Fruit fly (Drosophila melanogaster) whole organism, wandering third instar larva: Measurements from ENCODE around the gene Saysd1.

Experiments
- CG32264 ChIP-seq: fragments of 200-800 bp; sonication (Bioruptor generic); optimal IDR thresholded peaks from 2 replicates; lab custom pipeline; 2016; ENCODE audit warnings: missing biosample characterization, missing genetic modification characterization
- CrebA ChIP-seq: fragments of 200-800 bp; sonication (Bioruptor generic); optimal IDR thresholded peaks from 2 replicates; lab custom pipeline; 2016; ENCODE audit warnings: missing biosample characterization, mild to moderate bottlenecking, missing genetic modification characterization, borderline replicate concordance
- GATAd ChIP-seq: sonication (Bioruptor generic); optimal IDR thresholded peaks from 2 replicates; lab custom pipeline; 2016; ENCODE audit warnings: missing biosample characterization, missing genetic modification characterization
- Hr78 ChIP-seq: fragments of >200 bp; optimal IDR thresholded peaks from 2 replicates; lab custom pipeline; 2017; ENCODE audit warnings: missing biosample characterization, missing genetic modification characterization
- Hr83 ChIP-seq: fragments of 200-300 bp; sonication (Bioruptor generic); optimal IDR thresholded peaks from 2 replicates; lab custom pipeline; 2016; ENCODE audit warnings: missing biosample characterization, mild to moderate bottlenecking, missing genetic modification characterization, moderate library complexity; ENCODE audit not compliant: poor library complexity, severe bottlenecking
- Jra ChIP-seq: sonication (Bioruptor generic); optimal IDR thresholded peaks from 2 replicates; lab custom pipeline; 2016; ENCODE audit warnings: missing biosample characterization, missing genetic modification characterization
- Mio ChIP-seq: sonication (Bioruptor generic); optimal IDR thresholded peaks from 2 replicates; lab custom pipeline; 2016; ENCODE audit warnings: missing biosample characterization, missing genetic modification characterization
- Myc ChIP-seq: fragments of >200 bp; optimal IDR thresholded peaks from 2 replicates; lab custom pipeline; 2017
- Rel ChIP-seq, 2 experiments: fragments of 200-800 bp; sonication (Bioruptor generic) in 1 of 2; optimal IDR thresholded peaks; 2 replicates in 1 of 2; 3 replicates in 1 of 2; lab custom pipeline; 2016 to 2019; ENCODE audit warnings: mild to moderate bottlenecking in 2 of 2, missing biosample characterization in 2 of 2, missing genetic modification characterization in 2 of 2, moderate library complexity in 1 of 2
- dsf ChIP-seq: sonication (Bioruptor generic); optimal IDR thresholded peaks from 2 replicates; lab custom pipeline; 2016; ENCODE audit warnings: missing biosample characterization, missing genetic modification characterization, borderline replicate concordance
- foxo ChIP-seq, 2 experiments: fragments of 200-800 bp; sonication (Bioruptor generic); optimal IDR thresholded peaks; 2 replicates in 1 of 2; 3 replicates in 1 of 2; lab custom pipeline; 2016 to 2017; ENCODE audit warnings: missing biosample characterization in 2 of 2, missing genetic modification characterization in 2 of 2
- lola ChIP-seq: fragments of >200 bp; optimal IDR thresholded peaks from 2 replicates; lab custom pipeline; 2017; ENCODE audit warnings: missing biosample characterization, missing genetic modification characterization
- usp ChIP-seq: fragments of >200 bp; optimal IDR thresholded peaks from 2 replicates; lab custom pipeline; 2017; ENCODE audit warnings: missing biosample characterization, missing genetic modification characterization
- woc ChIP-seq: sonication (Bioruptor generic); optimal IDR thresholded peaks from 2 replicates; lab custom pipeline; 2016; ENCODE audit warnings: missing biosample characterization, mild to moderate bottlenecking, missing genetic modification characterization

Gene Saysd1

DNA sequence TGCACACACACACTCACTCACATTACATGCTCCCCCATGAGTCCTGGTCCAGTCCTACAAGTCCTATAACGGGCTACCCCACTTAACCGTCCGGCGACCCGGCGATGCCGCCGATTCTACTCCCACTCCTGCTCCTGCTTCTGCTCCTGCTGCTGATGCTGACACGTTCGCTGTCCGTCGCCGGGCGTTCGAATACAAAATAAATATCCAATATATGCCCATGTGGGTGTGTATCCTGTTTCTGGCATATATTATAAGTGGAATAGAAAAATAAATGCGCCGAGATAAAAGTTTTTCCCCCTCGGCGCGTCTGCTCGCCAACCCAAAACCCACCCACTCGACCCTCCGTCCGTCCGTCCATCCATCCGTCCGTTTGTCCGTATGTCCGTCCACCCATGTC is 48.2 kb downstream of the Saysd1 start:
- no peak for TF ChIP-seq usp (GFP tag; lab: Kevin White, UChicago)
- no peak for TF ChIP-seq Hr83 (GFP tag; lab: Kevin White, UChicago)
- TF ChIP-seq Jra (GFP tag; lab: Kevin White, UChicago): no peak
- no peak for TF ChIP-seq CG32264
- TF ChIP-seq Hr78 (GFP tag; lab: Kevin White, UChicago): no peak
- TF ChIP-seq GATAd: no peak
- TF ChIP-seq woc (GFP tag; lab: Kevin White, UChicago): no peak
- no peak for TF ChIP-seq Rel (GFP tag; optimal IDR thresholded peaks at IDR 0.05; lab: Kevin White, UChicago)
- no peak for TF ChIP-seq Rel (tag; optimal IDR thresholded peaks at IDR 0.05; lab: Kevin White, UChicago)
- no peak for TF ChIP-seq Mio (GFP tag; lab: Kevin White, UChicago)
- TF ChIP-seq lola (GFP tag; lab: Kevin White, UChicago): no peak
- TF ChIP-seq foxo (GFP tag; optimal IDR thresholded peaks at IDR 0.05; lab: Kevin White, UChicago): no peak
- no peak for TF ChIP-seq dsf
- TF ChIP-seq Myc (lab: Kevin White, UChicago): no peak
- TF ChIP-seq CrebA (GFP tag; lab: Kevin White, UChicago): no peak
